Fruit fly (Drosophila melanogaster): ENCODE measurements around the gene toe.
A peak's percentile ranks its signal among the peaks of the same experiment; 100 is the strongest.

toe gene

DNA sequence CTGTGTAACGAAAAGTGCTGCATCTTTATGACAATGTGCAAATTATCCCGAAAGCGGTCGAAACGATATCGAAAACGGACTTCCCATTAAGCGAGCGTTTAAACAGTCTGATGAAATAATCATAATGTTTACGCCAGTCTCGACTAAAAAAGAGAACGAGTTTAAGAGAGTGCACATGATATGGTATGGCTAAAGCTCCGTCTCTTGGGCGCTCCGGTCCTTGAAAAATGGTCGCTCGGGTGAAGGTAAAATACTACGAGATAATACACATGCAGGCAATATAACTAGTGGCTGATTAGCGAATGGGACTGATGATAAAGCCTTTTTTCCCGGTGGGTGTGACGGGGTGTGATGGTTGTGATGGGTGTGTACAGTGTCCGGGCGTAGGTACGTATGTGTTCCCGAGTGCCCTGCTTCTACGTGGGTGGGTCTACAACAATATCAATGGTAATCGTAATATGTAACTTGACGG, 21.2 kb downstream of the toe start:
- TF ChIP-seq CG11617 (GFP tag; optimal IDR thresholded peaks at IDR 0.05) (no peak), cic (GFP tag; optimal IDR thresholded peaks at IDR 0.05) (peak; percentile 96), CG12768 (GFP tag; optimal IDR thresholded peaks at IDR 0.05) (peak; percentile 58), Mnt (GFP tag; optimal IDR thresholded peaks at IDR 0.05) (peak; percentile 34), CG14711 (tag; optimal IDR thresholded peaks at IDR 0.05) (no peak), kay (GFP tag; ENCODE audit: borderline replicate concordance) (peak; percentile 94)

DNA sequence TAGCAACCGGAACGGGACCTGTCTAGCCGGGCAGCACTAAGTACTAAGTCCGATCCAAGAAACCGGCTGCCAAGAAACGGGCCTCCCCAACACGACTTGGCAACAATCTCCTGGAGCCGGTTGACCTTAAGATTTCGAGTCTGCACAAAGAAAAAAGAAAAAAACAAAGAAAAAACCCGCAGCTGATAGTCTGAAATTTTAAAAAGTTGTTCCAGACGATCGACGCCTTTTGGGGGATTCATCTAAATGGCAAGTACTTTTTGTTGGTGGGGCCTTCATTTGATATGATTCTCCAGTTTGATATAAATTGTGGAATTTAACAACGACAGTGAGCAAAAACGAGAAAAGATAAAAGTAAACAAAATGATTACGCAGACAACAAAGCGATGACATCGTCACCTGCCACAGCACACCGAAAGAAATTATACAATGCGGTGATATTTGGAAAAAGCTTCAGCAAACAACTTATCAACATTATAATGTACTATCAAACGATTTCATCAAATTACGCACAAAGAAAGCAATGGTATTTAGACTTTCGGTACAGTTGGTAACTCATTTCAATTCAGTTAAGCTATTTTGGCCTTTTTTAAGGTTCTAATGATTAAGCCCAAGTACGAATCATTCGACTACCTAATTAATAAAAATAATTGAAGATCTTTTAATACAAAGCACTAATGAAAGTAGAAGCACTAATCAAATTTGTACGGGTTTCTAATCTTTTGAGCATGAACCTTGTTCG, 21.8 kb downstream of the toe start:
- no peak for TF ChIP-seq CG12768 (GFP tag; optimal IDR thresholded peaks at IDR 0.05)
- peak in 1 of 2 experiments; percentile 7 for TF ChIP-seq cnc (optimal IDR thresholded peaks at IDR 0.05)

DNA sequence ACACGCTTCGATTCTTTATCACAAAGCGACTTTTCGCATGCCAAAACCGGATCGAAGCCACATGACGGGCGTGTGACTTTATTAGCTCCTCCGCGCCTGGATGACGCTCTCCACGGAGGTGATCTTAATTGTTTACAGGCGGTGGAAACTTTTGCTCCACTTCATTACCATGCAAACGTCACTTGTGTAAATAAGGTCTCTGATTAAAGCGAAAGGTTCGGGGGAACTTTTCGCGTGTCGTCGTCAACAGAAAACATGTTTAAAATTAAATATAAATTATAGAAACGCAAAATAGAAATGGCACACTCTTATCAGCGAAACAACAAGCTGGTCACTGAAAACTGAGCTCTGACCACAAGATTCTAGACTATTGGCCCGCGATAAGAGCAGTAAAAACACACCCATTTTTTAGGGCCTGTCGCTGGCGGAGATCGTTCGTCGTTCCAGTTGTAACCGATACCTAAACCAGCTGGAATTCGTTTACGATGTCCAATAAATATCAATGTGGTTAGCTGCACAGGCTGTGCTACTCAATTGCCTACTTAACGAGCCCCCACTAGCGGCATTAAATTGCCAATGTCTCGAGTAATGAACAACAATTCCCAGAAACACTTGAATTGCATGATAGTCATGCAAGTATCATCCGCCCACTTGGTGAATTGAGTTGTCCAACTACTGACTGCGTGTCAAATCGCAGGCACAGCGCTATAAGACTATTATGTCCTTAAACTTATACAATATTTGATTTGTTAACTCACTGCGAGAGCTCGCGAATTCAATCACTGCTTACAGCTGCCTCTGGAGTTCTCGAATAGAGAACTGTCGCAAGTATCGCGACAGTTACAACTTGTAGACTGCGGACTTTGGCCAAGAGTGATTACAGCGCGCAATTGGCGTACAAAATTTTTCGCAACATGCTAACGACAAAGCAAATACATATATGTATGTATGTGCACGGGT, 22.8 kb downstream of the toe start:
- TF ChIP-seq CG7045 (GFP tag; optimal IDR thresholded peaks at IDR 0.05), result peak; percentile 20
- TF ChIP-seq CG12768 (GFP tag; optimal IDR thresholded peaks at IDR 0.05), result peak; percentile 57
- TF ChIP-seq CG33017 (tag; optimal IDR thresholded peaks at IDR 0.05), result no peak
- TF ChIP-seq kay (GFP tag; ENCODE audit: borderline replicate concordance), result peak; percentile 96
- no peak for TF ChIP-seq toe (GFP tag; optimal IDR thresholded peaks at IDR 0.05)
- TF ChIP-seq cic (GFP tag; optimal IDR thresholded peaks at IDR 0.05), result peak; percentile 71
- TF ChIP-seq Mnt (GFP tag; optimal IDR thresholded peaks at IDR 0.05), result peak; percentile 4
- TF ChIP-seq CG14711 (tag; optimal IDR thresholded peaks at IDR 0.05), result no peak
- TF ChIP-seq Clk (GFP tag; optimal IDR thresholded peaks at IDR 0.05), result peak; percentile 11

DNA sequence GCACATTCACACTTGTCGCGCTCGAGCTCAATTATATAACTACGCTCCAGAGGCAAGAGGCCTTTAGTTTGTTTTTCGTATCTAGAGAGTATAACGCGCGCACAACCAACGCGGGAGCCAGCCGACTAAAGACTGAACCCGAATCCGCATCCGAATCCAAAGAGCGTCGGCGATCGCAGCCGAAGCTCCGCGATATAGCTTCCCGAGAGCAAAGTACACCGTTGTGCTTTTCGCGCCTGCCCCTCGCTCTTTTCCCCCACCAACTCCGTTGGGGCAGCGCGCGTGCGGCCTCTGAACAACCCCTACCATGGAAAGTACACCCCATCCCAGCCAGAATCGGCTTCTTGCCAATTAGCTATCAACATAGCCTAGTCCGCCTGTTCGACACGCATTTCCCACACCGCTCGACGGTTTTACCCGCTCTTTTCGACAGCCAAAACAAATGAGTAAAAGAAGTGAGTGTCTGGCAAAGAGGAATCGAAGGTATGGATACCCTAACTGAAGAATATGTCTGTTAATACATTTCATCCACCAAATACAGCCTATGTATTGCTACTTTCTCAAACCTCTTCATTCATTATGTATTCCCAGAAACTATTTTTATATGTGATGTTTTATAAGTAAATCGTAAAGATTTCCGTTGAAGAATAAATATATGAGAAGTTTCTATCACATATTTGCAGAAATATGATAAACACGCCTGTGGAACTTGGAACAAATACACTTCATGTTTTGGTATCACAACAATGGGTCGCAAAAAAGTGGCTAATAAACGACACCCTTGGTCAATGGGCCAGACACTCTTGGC, 23.8 kb downstream of the toe start:
- TF ChIP-seq Hr96 (GFP tag; optimal IDR thresholded peaks at IDR 0.05) (peak; percentile 87), CG1620 (GFP tag; optimal IDR thresholded peaks at IDR 0.05) (peak; percentile 57), Crg-1 (GFP tag; optimal IDR thresholded peaks at IDR 0.05) (no peak), Mnt (GFP tag; optimal IDR thresholded peaks at IDR 0.05) (peak; percentile 90), CG5204 (GFP tag; optimal IDR thresholded peaks at IDR 0.05) (peak; percentile 78), pad (GFP tag; optimal IDR thresholded peaks at IDR 0.05) (peak; percentile 24), CG11617 (GFP tag; optimal IDR thresholded peaks at IDR 0.05) (peak; percentile 39), kay (GFP tag; ENCODE audit: borderline replicate concordance) (peak; percentile 99), CG14711 (tag; optimal IDR thresholded peaks at IDR 0.05) (no peak), Clk (GFP tag; optimal IDR thresholded peaks at IDR 0.05) (no peak), tj (GFP tag; optimal IDR thresholded peaks at IDR 0.05) (peak; percentile 86), bab1 (GFP tag; optimal IDR thresholded peaks at IDR 0.05) (peak; percentile 55), CG12768 (GFP tag; optimal IDR thresholded peaks at IDR 0.05) (peak; percentile 99), CG7101 (tag; optimal IDR thresholded peaks at IDR 0.05) (peak; percentile 57), cnc (optimal IDR thresholded peaks at IDR 0.05) (no peak), ovo (GFP tag; optimal IDR thresholded peaks at IDR 0.05) (peak; percentile 77), CG33017 (tag; optimal IDR thresholded peaks at IDR 0.05) (peak; percentile 82), toe (GFP tag; optimal IDR thresholded peaks at IDR 0.05) (no peak), CG7045 (GFP tag; optimal IDR thresholded peaks at IDR 0.05) (peak; percentile 72), cic (GFP tag; optimal IDR thresholded peaks at IDR 0.05) (peak; percentile 92)

DNA sequence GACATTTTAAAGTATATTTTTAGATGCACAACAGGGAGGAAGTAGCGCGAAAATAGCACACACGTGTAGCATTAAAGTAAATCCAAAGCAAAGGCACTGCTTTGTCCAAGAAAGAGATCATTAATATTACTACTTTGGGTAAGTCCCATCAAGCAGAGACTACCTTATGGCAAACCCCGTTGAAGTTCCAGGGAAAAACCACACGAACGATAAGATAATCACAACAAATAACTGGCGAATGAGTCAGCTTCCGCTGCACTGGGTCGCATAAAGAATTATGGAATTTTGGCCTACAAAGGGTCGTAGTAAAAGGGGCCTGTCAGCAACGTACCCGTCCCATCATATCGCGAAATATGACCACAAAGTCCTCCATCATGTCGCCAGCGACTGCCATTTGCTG, 24.7 kb downstream of the toe start:
- TF ChIP-seq Clk (GFP tag; optimal IDR thresholded peaks at IDR 0.05) (no peak), kay (GFP tag; ENCODE audit: borderline replicate concordance) (peak; percentile 96)

DNA sequence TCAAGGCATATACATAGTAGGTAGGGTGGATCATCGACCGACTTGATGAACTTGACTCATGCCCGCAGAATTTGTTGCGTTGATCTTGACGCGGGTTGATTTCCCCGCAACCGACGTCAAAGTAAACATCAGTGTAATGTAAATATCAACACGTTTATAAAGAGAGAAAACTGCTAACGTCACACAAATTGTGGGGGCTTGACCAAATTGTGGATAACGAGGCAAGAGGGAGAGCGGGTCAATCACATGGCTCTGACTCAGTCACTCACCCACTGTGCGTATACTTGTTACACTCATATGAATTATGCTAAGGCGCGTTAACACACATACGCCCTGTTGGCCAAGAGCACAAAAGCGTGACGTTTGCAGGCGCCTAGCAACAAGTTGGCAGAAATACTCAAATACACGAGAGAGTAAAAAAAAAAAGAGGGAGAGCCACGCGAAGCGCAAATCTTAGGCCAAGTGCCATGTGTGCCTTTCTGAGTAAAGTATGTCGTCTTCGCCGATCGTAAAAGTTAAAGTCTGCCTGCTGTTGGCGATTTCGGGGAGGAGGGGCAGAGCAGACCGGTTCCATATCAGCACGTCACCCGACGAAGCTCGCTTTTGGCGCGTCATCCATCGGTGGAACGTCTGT, 25.4 kb downstream of the toe start:
- TF ChIP-seq CG7045 (GFP tag; optimal IDR thresholded peaks at IDR 0.05) (peak; percentile 92), Clk (GFP tag; optimal IDR thresholded peaks at IDR 0.05) (peak; percentile 92), pad (GFP tag; optimal IDR thresholded peaks at IDR 0.05) (peak; percentile 60), CG12768 (GFP tag; optimal IDR thresholded peaks at IDR 0.05) (peak; percentile 92), CG1620 (GFP tag; optimal IDR thresholded peaks at IDR 0.05) (peak; percentile 94), CG7101 (tag; optimal IDR thresholded peaks at IDR 0.05) (peak; percentile 86), Mnt (GFP tag; optimal IDR thresholded peaks at IDR 0.05) (peak; percentile 85), kay (GFP tag; ENCODE audit: borderline replicate concordance) (peak; percentile 100), CG11617 (GFP tag; optimal IDR thresholded peaks at IDR 0.05) (peak; percentile 85), tj (GFP tag; optimal IDR thresholded peaks at IDR 0.05) (peak; percentile 95), cnc (optimal IDR thresholded peaks at IDR 0.05) (no peak), ovo (GFP tag; optimal IDR thresholded peaks at IDR 0.05) (peak; percentile 97), CG5204 (GFP tag; optimal IDR thresholded peaks at IDR 0.05) (peak; percentile 81), cic (GFP tag; optimal IDR thresholded peaks at IDR 0.05) (peak; percentile 97), CG14711 (tag; optimal IDR thresholded peaks at IDR 0.05) (peak; percentile 72), bab1 (GFP tag; optimal IDR thresholded peaks at IDR 0.05) (no peak), Crg-1 (GFP tag; optimal IDR thresholded peaks at IDR 0.05) (peak; percentile 99), Hr96 (GFP tag; optimal IDR thresholded peaks at IDR 0.05) (peak; percentile 69), toe (GFP tag; optimal IDR thresholded peaks at IDR 0.05) (no peak), CG33017 (tag; optimal IDR thresholded peaks at IDR 0.05) (peak; percentile 75)
